Fruit fly (Drosophila melanogaster): ENCODE measurements around the gene Arc42.
A peak's percentile ranks its signal among the peaks of the same experiment; 100 is the strongest.

DNA sequence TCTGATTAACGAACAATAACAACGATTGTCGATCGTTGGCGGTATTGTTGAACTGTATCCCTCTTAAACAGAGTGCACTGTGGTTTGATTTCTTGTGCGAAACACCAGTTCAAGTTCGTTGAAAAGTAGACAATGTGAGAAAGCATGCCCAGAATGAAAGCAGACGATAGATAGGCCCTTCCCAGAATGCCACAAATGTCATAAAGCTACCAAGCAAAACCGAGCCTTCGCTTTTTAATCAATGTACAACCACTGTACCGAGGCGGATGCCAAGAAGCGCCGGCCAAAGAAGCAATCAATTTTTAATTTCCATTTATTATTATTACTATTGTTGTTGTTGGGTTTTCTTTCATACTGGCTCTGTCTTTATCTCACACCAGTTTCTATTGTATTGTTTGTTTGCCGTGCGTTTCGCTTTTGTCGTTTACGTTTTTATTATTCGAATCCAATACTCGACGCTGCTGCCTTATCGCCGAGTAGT lies 31.4 kb downstream of the Arc42 start:
- TF ChIP-seq CG3919 (GFP tag; optimal IDR thresholded peaks at IDR 0.05), result peak; percentile 88
- peak; percentile 85 for TF ChIP-seq CG34406 (GFP tag; optimal IDR thresholded peaks at IDR 0.05)
- peak; percentile 81 for TF ChIP-seq topi (GFP tag; optimal IDR thresholded peaks at IDR 0.05)
- peak; percentile 86 for TF ChIP-seq CG31627 (GFP tag; optimal IDR thresholded peaks at IDR 0.05)
